Worm (Caenorhabditis elegans) whole organism, L4 larva: Measurements from ENCODE around the gene cah-1.

ENCODE experiments used
- F26F4.8 ChIP-seq: fragments of 200-800 bp; sonication (Bioruptor generic); conservative IDR thresholded peaks from 2 replicates; pipeline ENCODE4 v1.3.6; 2022; ENCODE audit warnings: missing genetic modification characterization, missing compliant biosample characterization
- F44E2.7 ChIP-seq: fragments of 200-800 bp; sonication (Bioruptor generic); IDR thresholded peaks from 2 replicates; pipeline ENCODE4 v2.1.2; 2022; ENCODE audit warnings: missing genetic modification characterization, missing compliant biosample characterization
- ama-1 ChIP-seq: fragments of 150-350 bp; optimal IDR thresholded peaks from 2 replicates; lab custom pipeline; 2014; ENCODE audit warnings: inconsistent platforms, mixed read lengths
- ceh-82 ChIP-seq: sonication (generic microtip); optimal IDR thresholded peaks from 2 replicates; lab custom pipeline; 2017; ENCODE audit warnings: missing biosample characterization, missing genetic modification characterization
- dmd-9 ChIP-seq: fragments of 200-800 bp; sonication (Bioruptor generic); IDR thresholded peaks from 2 replicates; pipeline ENCODE4 v1.3.6; 2022; ENCODE audit warnings: missing genetic modification reagents, missing genetic modification characterization, missing compliant biosample characterization
- egl-27 ChIP-seq: sonication (generic microtip); optimal IDR thresholded peaks from 3 replicates; lab custom pipeline; 2017; ENCODE audit warnings: missing biosample characterization, missing genetic modification reagents, missing genetic modification characterization
- lir-3 ChIP-seq: sonication (generic microtip); optimal IDR thresholded peaks from 2 replicates; lab custom pipeline; 2016; ENCODE audit warnings: mild to moderate bottlenecking, missing genetic modification characterization, missing compliant biosample characterization
- nhr-28 ChIP-seq: fragments of 150-350 bp; optimal IDR thresholded peaks from 2 replicates; lab custom pipeline; 2014; ENCODE audit warnings: missing biosample characterization, missing genetic modification characterization
- nhr-48 ChIP-seq: sonication (generic microtip); optimal IDR thresholded peaks from 2 replicates; lab custom pipeline; 2016; ENCODE audit warnings: mild to moderate bottlenecking, missing genetic modification characterization, missing compliant biosample characterization
- skn-1 ChIP-seq: fragments of 150-350 bp; optimal IDR thresholded peaks from 2 replicates; lab custom pipeline; 2014; ENCODE audit warnings: missing biosample characterization, missing genetic modification characterization
- snpc-4 ChIP-seq: fragments of 150-350 bp; optimal IDR thresholded peaks from 2 replicates; lab custom pipeline; 2014; ENCODE audit warnings: missing biosample characterization, missing genetic modification characterization
- zip-2 ChIP-seq: fragments of 150-350 bp; optimal IDR thresholded peaks from 2 replicates; lab custom pipeline; 2014; ENCODE audit warnings: missing biosample characterization, missing genetic modification characterization
- ztf-11 ChIP-seq: fragments of 150-350 bp; optimal IDR thresholded peaks from 2 replicates; lab custom pipeline; 2014; ENCODE audit warnings: missing biosample characterization, missing genetic modification characterization

- TF ChIP-seq egl-27 (tag; lab: Kevin White, UChicago) (no peak), zip-2 (tag; lab: Kevin White, UChicago) (no peak), nhr-48 (tag; lab: Kevin White, UChicago) (no peak), ama-1 (lab: Kevin White, UChicago) (no peak), ztf-11 (tag; lab: Kevin White, UChicago) (no peak), lir-3 (tag; lab: Kevin White, UChicago) (no peak), nhr-28 (tag; lab: Kevin White, UChicago) (peak; percentile 18), F26F4.8 (GFP tag; lab: Robert Waterston, UW) (no peak), snpc-4 (tag; lab: Kevin White, UChicago) (no peak), ceh-82 (tag; lab: Kevin White, UChicago) (no peak), dmd-9 (no peak), F44E2.7 (no peak), skn-1 (no peak)
Observed at ce11 chrIII:5102616-5103015, 17.2 kb upstream of the cah-1 start, which contains the start of gene F54D8.6.
